Fruit fly (Drosophila melanogaster) whole organism, embryonic: Measurements from ENCODE around the gene Fitm.

Source experiments
- Bteb2 ChIP-seq: fragments of 200-800 bp; sonication (Bioruptor generic); optimal IDR thresholded peaks from 2 replicates; lab custom pipeline; 2016; ENCODE audit warnings: missing biosample characterization, missing genetic modification characterization
- CG12659 ChIP-seq: fragments of 200-800 bp; sonication (Bioruptor generic); optimal IDR thresholded peaks from 3 replicates; lab custom pipeline; 2017; ENCODE audit warnings: mild to moderate bottlenecking, missing biosample characterization, missing genetic modification reagents, missing genetic modification characterization
- CG13424 ChIP-seq: fragments of 200-800 bp; sonication (Bioruptor generic); optimal IDR thresholded peaks from 2 replicates; lab custom pipeline; 2019; ENCODE audit warnings: missing biosample characterization, mild to moderate bottlenecking, missing genetic modification characterization, moderate library complexity
- CG1602 ChIP-seq: fragments of 200-800 bp; sonication (Bioruptor generic); optimal IDR thresholded peaks from 3 replicates; lab custom pipeline; 2016; ENCODE audit warnings: missing biosample characterization, missing genetic modification characterization
- CG17328 ChIP-seq: fragments of 200-800 bp; sonication (Bioruptor generic); IDR thresholded peaks from 2 replicates; pipeline ENCODE4 v1.3.6; 2022; ENCODE audit warnings: missing biosample characterization, missing genetic modification characterization
- CG17568 ChIP-seq: fragments of 200-800 bp; sonication (Bioruptor generic); optimal IDR thresholded peaks from 2 replicates; lab custom pipeline; 2018; ENCODE audit warnings: missing biosample characterization, mild to moderate bottlenecking, missing genetic modification characterization, moderate library complexity
- CG17829 ChIP-seq: fragments of 200-800 bp; optimal IDR thresholded peaks from 2 replicates; lab custom pipeline; 2019; ENCODE audit warnings: missing biosample characterization, mild to moderate bottlenecking, missing genetic modification characterization, moderate library complexity
- CG1792 ChIP-seq: fragments of 200-800 bp; sonication (Bioruptor generic); optimal IDR thresholded peaks from 2 replicates; lab custom pipeline; 2016; ENCODE audit warnings: missing biosample characterization, missing genetic modification characterization
- CG2889 ChIP-seq: fragments of 200-800 bp; sonication (Bioruptor generic); IDR thresholded peaks from 3 replicates; pipeline ENCODE4 v1.3.6; 2022; ENCODE audit warnings: missing biosample characterization, missing genetic modification characterization
- CG32772 ChIP-seq: fragments of 200-800 bp; sonication (Bioruptor generic); IDR thresholded peaks from 2 replicates; pipeline ENCODE4 v1.3.6; 2022; ENCODE audit warnings: missing biosample characterization, missing genetic modification characterization
- CG4404 ChIP-seq: fragments of 200-800 bp; sonication (Bioruptor generic); IDR thresholded peaks from 2 replicates; pipeline ENCODE4 v1.3.6; 2022; ENCODE audit warnings: missing biosample characterization, missing genetic modification characterization
- CG5180 ChIP-seq: fragments of 200-800 bp; sonication (Bioruptor generic); optimal IDR thresholded peaks from 3 replicates; lab custom pipeline; 2017; ENCODE audit warnings: missing biosample characterization, missing genetic modification characterization, mild to moderate bottlenecking, moderate library complexity, missing genetic modification reagents
- CG5953 ChIP-seq: fragments of 200-800 bp; sonication (Bioruptor generic); IDR thresholded peaks from 2 replicates; pipeline ENCODE4 v1.3.6; 2022; ENCODE audit warnings: missing biosample characterization, missing genetic modification characterization
- CG6254 ChIP-seq: fragments of 200-800 bp; sonication (Bioruptor generic); optimal IDR thresholded peaks from 3 replicates; lab custom pipeline; 2017; ENCODE audit warnings: mild to moderate bottlenecking, missing biosample characterization, missing genetic modification reagents, missing genetic modification characterization
- CG7928 ChIP-seq: fragments of 200-800 bp; sonication (Bioruptor generic); optimal IDR thresholded peaks from 2 replicates; lab custom pipeline; 2017; ENCODE audit warnings: missing biosample characterization, mild to moderate bottlenecking, missing genetic modification characterization
- Dfd ChIP-seq, 2 experiments: fragments of >200 bp; optimal IDR thresholded peaks; 2 replicates each; lab custom pipeline; 2017; ENCODE audit warnings: missing biosample characterization in 2 of 2, missing genetic modification characterization in 2 of 2
- Dip2 ChIP-seq: fragments of 200-800 bp; sonication (Bioruptor generic); IDR thresholded peaks from 2 replicates; pipeline ENCODE4 v1.3.6; 2022; ENCODE audit warnings: missing biosample characterization, missing genetic modification characterization
- Dll ChIP-seq: fragments of 200-800 bp; sonication (Bioruptor generic); IDR thresholded peaks from 4 replicates; pipeline ENCODE4 v1.3.6; 2022; ENCODE audit warnings: missing biosample characterization, missing genetic modification characterization; ENCODE audit not compliant: partially characterized antibody
- Drgx ChIP-seq: fragments of 200-800 bp; sonication (Bioruptor generic); IDR thresholded peaks from 2 replicates; pipeline ENCODE4 v1.3.6; 2022; ENCODE audit warnings: missing biosample characterization, missing genetic modification characterization
- ERR ChIP-seq: fragments of 200-800 bp; sonication (Bioruptor generic); optimal IDR thresholded peaks from 2 replicates; lab custom pipeline; 2016; ENCODE audit warnings: missing biosample characterization, missing genetic modification characterization
- Ets65A ChIP-seq: fragments of 200-800 bp; sonication (Bioruptor generic); peaks from one replicate; lab custom pipeline; 2016; ENCODE audit warnings: missing biosample characterization, missing genetic modification characterization
- Ets97D ChIP-seq: fragments of 200-800 bp; sonication (Bioruptor generic); optimal IDR thresholded peaks from 3 replicates; lab custom pipeline; 2016; ENCODE audit warnings: missing biosample characterization, missing genetic modification characterization
- Hr78 ChIP-seq, 2 experiments: fragments of 200-800 bp in 1 of 2; fragments of >200 bp in 1 of 2; sonication (Bioruptor generic) in 1 of 2; optimal IDR thresholded peaks; 2 replicates each; lab custom pipeline; 2017 to 2019; ENCODE audit warnings: missing biosample characterization in 2 of 2, missing genetic modification characterization in 2 of 2, mild to moderate bottlenecking in 1 of 2, moderate library complexity in 1 of 2
- MBD-R2 ChIP-seq: fragments of 200-800 bp; sonication (Bioruptor generic); IDR thresholded peaks from 2 replicates; pipeline ENCODE4 v1.3.6; 2022; ENCODE audit warnings: missing biosample characterization, missing genetic modification characterization
- Myb ChIP-seq: fragments of 200-800 bp; sonication (Bioruptor generic); optimal IDR thresholded peaks from 2 replicates; lab custom pipeline; 2016; ENCODE audit warnings: missing biosample characterization, missing genetic modification characterization
- NC2α ChIP-seq: fragments of 200-800 bp; sonication (Bioruptor generic); optimal IDR thresholded peaks from 2 replicates; lab custom pipeline; 2016; ENCODE audit warnings: missing biosample characterization, missing genetic modification characterization
- NFAT ChIP-seq: fragments of 200-800 bp; sonication (Bioruptor generic); IDR thresholded peaks from 2 replicates; pipeline ENCODE4 v1.3.6; 2022; ENCODE audit warnings: missing biosample characterization, missing genetic modification characterization
- Stat92E ChIP-seq, 3 experiments: fragments of >200 bp in 2 of 3; fragments of 200-800 bp in 1 of 3; sonication (Bioruptor generic) in 1 of 3; optimal IDR thresholded peaks; 2 replicates each; lab custom pipeline; 2017 to 2019; ENCODE audit warnings: missing biosample characterization in 3 of 3, missing genetic modification characterization in 3 of 3, mild to moderate bottlenecking in 1 of 3, moderate library complexity in 1 of 3
- Trl ChIP-seq, 3 experiments: fragments of >200 bp in 2 of 3; fragments of 200-800 bp in 1 of 3; sonication (Bioruptor generic) in 1 of 3; optimal IDR thresholded peaks; 2 replicates in 1 of 3; 3 replicates in 2 of 3; lab custom pipeline; 2016 to 2017; ENCODE audit warnings: missing biosample characterization in 1 of 3, missing genetic modification characterization in 1 of 3
- ab ChIP-seq: fragments of 200-800 bp; sonication (Bioruptor generic); optimal IDR thresholded peaks from 2 replicates; lab custom pipeline; 2016; ENCODE audit warnings: missing biosample characterization, missing genetic modification characterization
- ac ChIP-seq: fragments of 200-800 bp; sonication (Bioruptor generic); optimal IDR thresholded peaks from 3 replicates; lab custom pipeline; 2017; ENCODE audit warnings: missing biosample characterization, mild to moderate bottlenecking, missing genetic modification characterization
- ara ChIP-seq: fragments of 200-800 bp; sonication (Bioruptor generic); IDR thresholded peaks from 2 replicates; pipeline ENCODE4 v1.3.6; 2022; ENCODE audit warnings: missing biosample characterization, missing genetic modification characterization
- bab2 ChIP-seq: fragments of 200-800 bp; sonication (Bioruptor generic); optimal IDR thresholded peaks from 2 replicates; lab custom pipeline; 2016; ENCODE audit warnings: missing biosample characterization, missing genetic modification characterization
- cas ChIP-seq: fragments of 200-800 bp; sonication (Bioruptor generic); IDR thresholded peaks from 2 replicates; pipeline ENCODE4 v1.3.6; 2022; ENCODE audit warnings: missing biosample characterization, missing genetic modification characterization
- corto ChIP-seq: fragments of 200-800 bp; sonication (Bioruptor generic); optimal IDR thresholded peaks from 2 replicates; lab custom pipeline; 2016; ENCODE audit warnings: missing biosample characterization, mild to moderate bottlenecking, missing genetic modification characterization, moderate library complexity
- emc ChIP-seq: fragments of 200-800 bp; sonication (Bioruptor generic); optimal IDR thresholded peaks from 2 replicates; lab custom pipeline; 2016; ENCODE audit warnings: missing biosample characterization, missing genetic modification characterization
- ems ChIP-seq: fragments of 200-800 bp; sonication (Bioruptor generic); optimal IDR thresholded peaks from 3 replicates; lab custom pipeline; 2016; ENCODE audit warnings: missing biosample characterization, missing genetic modification characterization
- eyg ChIP-seq: fragments of 200-800 bp; sonication (Bioruptor generic); optimal IDR thresholded peaks from 3 replicates; lab custom pipeline; 2016; ENCODE audit warnings: missing biosample characterization, missing genetic modification characterization
- fru ChIP-seq: fragments of >200 bp; optimal IDR thresholded peaks from 2 replicates; lab custom pipeline; 2017
- ftz-f1 ChIP-seq: fragments of 200-800 bp; sonication (Bioruptor generic); optimal IDR thresholded peaks from 2 replicates; lab custom pipeline; 2016; ENCODE audit warnings: missing biosample characterization, missing genetic modification characterization
- grn ChIP-seq: fragments of 200-800 bp; sonication (Bioruptor generic); optimal IDR thresholded peaks from 3 replicates; lab custom pipeline; 2017; ENCODE audit warnings: missing biosample characterization, missing genetic modification characterization
- gro ChIP-seq: fragments of 200-800 bp; sonication (Bioruptor generic); optimal IDR thresholded peaks from 2 replicates; lab custom pipeline; 2016; ENCODE audit warnings: missing biosample characterization, missing genetic modification characterization
- nerfin-1 ChIP-seq: fragments of 200-800 bp; sonication (Bioruptor generic); optimal IDR thresholded peaks from 3 replicates; lab custom pipeline; 2019; ENCODE audit warnings: missing biosample characterization, mild to moderate bottlenecking, missing genetic modification characterization, moderate library complexity
- sd ChIP-seq: fragments of 200-800 bp; sonication (Bioruptor generic); optimal IDR thresholded peaks from 3 replicates; lab custom pipeline; 2018; ENCODE audit warnings: missing biosample characterization, mild to moderate bottlenecking, missing genetic modification characterization, moderate library complexity
- slbo ChIP-seq: fragments of 200-800 bp; sonication (Bioruptor generic); IDR thresholded peaks from 2 replicates; pipeline ENCODE4 v1.3.6; 2022; ENCODE audit warnings: missing biosample characterization, missing genetic modification characterization
- sob ChIP-seq: fragments of 200-800 bp; sonication (Bioruptor generic); IDR thresholded peaks from 2 replicates; pipeline ENCODE4 v1.3.6; 2022; ENCODE audit warnings: missing biosample characterization, missing genetic modification characterization
- sqz ChIP-seq: fragments of 200-800 bp; sonication (Bioruptor generic); optimal IDR thresholded peaks from 3 replicates; lab custom pipeline; 2018; ENCODE audit warnings: missing biosample characterization, mild to moderate bottlenecking, missing genetic modification characterization
- sr ChIP-seq: fragments of 200-800 bp; sonication (Bioruptor generic); IDR thresholded peaks from 3 replicates; pipeline ENCODE4 v1.3.6; 2022; ENCODE audit warnings: missing biosample characterization, missing genetic modification characterization
- tap ChIP-seq: fragments of 200-800 bp; optimal IDR thresholded peaks from 3 replicates; lab custom pipeline; 2019; ENCODE audit warnings: missing biosample characterization, mild to moderate bottlenecking, missing genetic modification characterization, moderate library complexity
- trh ChIP-seq: fragments of 200-800 bp; sonication (Bioruptor generic); optimal IDR thresholded peaks from 2 replicates; lab custom pipeline; 2016; ENCODE audit warnings: missing biosample characterization, missing genetic modification characterization
- z ChIP-seq: fragments of 200-800 bp; sonication (Bioruptor generic); IDR thresholded peaks from 3 replicates; pipeline ENCODE4 v1.3.6; 2022; ENCODE audit warnings: missing biosample characterization, missing genetic modification characterization
- zen ChIP-seq: fragments of 200-800 bp; sonication (Bioruptor generic); optimal IDR thresholded peaks from 3 replicates; lab custom pipeline; 2018; ENCODE audit warnings: missing biosample characterization, mild to moderate bottlenecking, missing genetic modification characterization, moderate library complexity

The Fitm gene

DNA sequence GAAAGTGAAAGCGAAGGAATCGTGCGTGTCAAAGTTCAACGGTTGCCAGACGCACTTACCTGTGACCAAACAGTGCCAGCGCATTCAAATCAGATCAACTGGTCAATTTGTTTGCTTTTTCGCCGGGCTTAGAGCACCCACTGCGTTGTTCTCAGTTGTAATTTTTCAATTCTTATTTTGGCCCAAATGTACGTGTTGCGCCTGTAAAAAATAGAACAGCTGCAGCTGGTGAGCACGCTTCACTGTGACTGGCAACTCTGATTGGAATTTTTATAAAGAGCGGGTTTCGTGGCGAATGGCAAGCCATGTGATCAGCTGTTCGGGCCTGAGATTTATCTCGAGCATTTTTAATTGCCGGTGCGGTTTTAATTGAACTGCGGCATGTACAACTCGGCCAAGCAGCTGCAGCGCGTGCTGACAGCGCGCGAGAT lies at the start of gene Fitm, which contains the start of gene AlaRS-m (continued):
- TF ChIP-seq CG17568 (GFP tag; lab: Kevin White, UChicago) (no peak), Hr78 (GFP tag; optimal IDR thresholded peaks at IDR 0.05; lab: Kevin White, UChicago) (peak in 1 of 2 experiments; percentile 99), Myb (GFP tag; lab: Kevin White, UChicago) (no peak), corto (GFP tag; lab: Kevin White, UChicago) (no peak), ac (GFP tag; lab: Kevin White, UChicago) (no peak), ab (no peak), ara (GFP tag; lab: Robert Waterston, UW) (no peak), CG5180 (GFP tag; lab: Kevin White, UChicago) (no peak), Dll (GFP tag; lab: Robert Waterston, UW) (peak; percentile 61; the same call in 2 of the 4 replicates), Dip2 (GFP tag; lab: Robert Waterston, UW) (no peak), zen (tag; lab: Kevin White, UChicago) (no peak), trh (GFP tag; lab: Kevin White, UChicago) (no peak), CG2889 (GFP tag; lab: Robert Waterston, UW) (no peak), CG1602 (GFP tag; lab: Kevin White, UChicago) (no peak), Stat92E (GFP tag; optimal IDR thresholded peaks at IDR 0.05; lab: Kevin White, UChicago) (no peak), CG4404 (GFP tag; lab: Robert Waterston, UW) (no peak), sqz (GFP tag; lab: Kevin White, UChicago) (no peak), CG7928 (GFP tag; lab: Kevin White, UChicago) (no peak), Ets65A (peak; percentile 82), Bteb2 (GFP tag; lab: Kevin White, UChicago) (no peak), eyg (GFP tag; lab: Kevin White, UChicago) (no peak), ERR (GFP tag; lab: Kevin White, UChicago) (no peak), z (GFP tag; lab: Robert Waterston, UW) (no peak), sob (GFP tag; lab: Robert Waterston, UW) (no peak), MBD-R2 (GFP tag; lab: Robert Waterston, UW) (peak; percentile 99), CG17328 (GFP tag; lab: Robert Waterston, UW) (no peak), sr (GFP tag; lab: Robert Waterston, UW) (no peak), ems (no peak), CG12659 (peak; percentile 8), Drgx (GFP tag; lab: Robert Waterston, UW) (no peak), Dfd (GFP tag; optimal IDR thresholded peaks at IDR 0.05; lab: Kevin White, UChicago) (no peak), NC2α (GFP tag; lab: Kevin White, UChicago) (no peak), slbo (GFP tag; lab: Robert Waterston, UW) (no peak), sd (peak; percentile 96), nerfin-1 (tag; lab: Kevin White, UChicago) (no peak), tap (tag; lab: Kevin White, UChicago) (no peak), bab2 (GFP tag; lab: Kevin White, UChicago) (no peak), gro (GFP tag; lab: Kevin White, UChicago) (no peak), grn (GFP tag; lab: Kevin White, UChicago) (no peak), CG5953 (GFP tag; lab: Robert Waterston, UW) (no peak), CG13424 (tag; lab: Kevin White, UChicago) (no peak), ftz-f1 (GFP tag; lab: Kevin White, UChicago) (no peak), Ets97D (GFP tag; lab: Kevin White, UChicago) (no peak), CG6254 (GFP tag; lab: Kevin White, UChicago) (no peak), NFAT (GFP tag; lab: Robert Waterston, UW) (peak; percentile 45; the same call in 1 of the 2 replicates), CG1792 (GFP tag; lab: Kevin White, UChicago) (no peak), fru (no peak), CG32772 (GFP tag; lab: Robert Waterston, UW) (no peak), CG17829 (tag; lab: Kevin White, UChicago) (no peak), Trl (optimal IDR thresholded peaks at IDR 0.05; lab: Kevin White, UChicago) (no peak), Trl (GFP tag; optimal IDR thresholded peaks at IDR 0.05; lab: Kevin White, UChicago) (no peak), cas (GFP tag; lab: Robert Waterston, UW) (no peak), emc (GFP tag; lab: Kevin White, UChicago) (no peak)
